Fruit fly (Drosophila melanogaster) whole organism, prepupa: Measurements from ENCODE around the gene CG6961.
A peak's percentile ranks its signal among the peaks of the same experiment; 100 is the strongest.

ENCODE experiments used
- CG10631 ChIP-seq: fragments of 200-800 bp; sonication (Bioruptor generic); optimal IDR thresholded peaks from 2 replicates; lab custom pipeline; 2016; ENCODE audit warnings: missing biosample characterization, missing genetic modification characterization
- CG10669 ChIP-seq: fragments of 200-800 bp; sonication (Bioruptor generic); optimal IDR thresholded peaks from 3 replicates; lab custom pipeline; 2018; ENCODE audit warnings: missing biosample characterization, mild to moderate bottlenecking, missing genetic modification characterization, moderate library complexity
- CG11762 ChIP-seq: fragments of 200-800 bp; sonication (Bioruptor generic); optimal IDR thresholded peaks from 3 replicates; lab custom pipeline; 2016; ENCODE audit warnings: missing biosample characterization, missing genetic modification characterization; ENCODE audit not compliant: insufficient read depth
- CG3032 ChIP-seq: fragments of 200-800 bp; optimal IDR thresholded peaks from 2 replicates; lab custom pipeline; 2019; ENCODE audit warnings: missing biosample characterization, mild to moderate bottlenecking, missing genetic modification characterization, moderate library complexity
- CG31627 ChIP-seq: fragments of 200-800 bp; sonication (Bioruptor generic); optimal IDR thresholded peaks from 3 replicates; lab custom pipeline; 2016; ENCODE audit warnings: missing biosample characterization, missing genetic modification characterization
- CG3919 ChIP-seq: fragments of 200-800 bp; sonication (Bioruptor generic); optimal IDR thresholded peaks from 3 replicates; lab custom pipeline; 2016; ENCODE audit warnings: missing biosample characterization, missing genetic modification characterization
- CG4318 ChIP-seq: fragments of 200-800 bp; sonication (Bioruptor generic); optimal IDR thresholded peaks from 3 replicates; lab custom pipeline; 2017; ENCODE audit warnings: missing biosample characterization, mild to moderate bottlenecking, missing genetic modification characterization
- CG6854 ChIP-seq: fragments of 200-800 bp; sonication (Bioruptor generic); optimal IDR thresholded peaks from 2 replicates; lab custom pipeline; 2017; ENCODE audit warnings: missing biosample characterization, mild to moderate bottlenecking, missing genetic modification characterization
- CG7368 ChIP-seq: fragments of 200-800 bp; sonication (Bioruptor generic); optimal IDR thresholded peaks from 3 replicates; lab custom pipeline; 2016; ENCODE audit warnings: missing biosample characterization, missing genetic modification characterization
- CG9139 ChIP-seq: fragments of 200-800 bp; sonication (Bioruptor generic); optimal IDR thresholded peaks from 3 replicates; lab custom pipeline; 2017; ENCODE audit warnings: missing biosample characterization, mild to moderate bottlenecking, missing genetic modification characterization
- Eip78C ChIP-seq: fragments of 200-800 bp; sonication (Bioruptor generic); peaks from one replicate; lab custom pipeline; 2016; ENCODE audit warnings: missing biosample characterization, missing genetic modification characterization
- Eip93F ChIP-seq: fragments of 200-800 bp; sonication (Bioruptor generic); optimal IDR thresholded peaks from 2 replicates; lab custom pipeline; 2016; ENCODE audit warnings: missing biosample characterization, mild to moderate bottlenecking, missing genetic modification characterization
- Gug ChIP-seq: fragments of 200-800 bp; sonication (Bioruptor generic); IDR thresholded peaks from 2 replicates; pipeline ENCODE4 v1.3.6; 2022; ENCODE audit warnings: missing biosample characterization, missing genetic modification characterization
- Hr39 ChIP-seq: fragments of 200-800 bp; sonication (Bioruptor generic); optimal IDR thresholded peaks from 2 replicates; lab custom pipeline; 2016; ENCODE audit warnings: missing biosample characterization, missing genetic modification characterization
- Lpt ChIP-seq: fragments of 200-800 bp; sonication (Bioruptor generic); optimal IDR thresholded peaks from 3 replicates; lab custom pipeline; 2016; ENCODE audit warnings: missing biosample characterization, missing genetic modification characterization
- Smox ChIP-seq: fragments of 200-800 bp; sonication (Bioruptor generic); optimal IDR thresholded peaks from 3 replicates; lab custom pipeline; 2016; ENCODE audit warnings: missing biosample characterization, missing genetic modification characterization
- Sox102F ChIP-seq: fragments of 200-800 bp; sonication (Bioruptor generic); optimal IDR thresholded peaks from 2 replicates; lab custom pipeline; 2016; ENCODE audit warnings: missing biosample characterization, mild to moderate bottlenecking, missing genetic modification characterization
- Sox15 ChIP-seq: fragments of 200-800 bp; sonication (Bioruptor generic); optimal IDR thresholded peaks from 3 replicates; lab custom pipeline; 2016; ENCODE audit warnings: missing biosample characterization, missing genetic modification characterization
- achi ChIP-seq: fragments of 200-800 bp; sonication (Bioruptor generic); optimal IDR thresholded peaks from 3 replicates; lab custom pipeline; 2016; ENCODE audit warnings: missing biosample characterization, missing genetic modification characterization
- acj6 ChIP-seq: fragments of 200-800 bp; sonication (Bioruptor generic); optimal IDR thresholded peaks from 3 replicates; lab custom pipeline; 2016; ENCODE audit warnings: missing biosample characterization, missing genetic modification characterization
- cyc ChIP-seq: fragments of 200-800 bp; sonication (Bioruptor generic); optimal IDR thresholded peaks from 3 replicates; lab custom pipeline; 2016; ENCODE audit warnings: missing biosample characterization, missing genetic modification characterization
- dsx ChIP-seq: fragments of 200-800 bp; optimal IDR thresholded peaks from 3 replicates; lab custom pipeline; 2019; ENCODE audit warnings: missing biosample characterization, mild to moderate bottlenecking, missing genetic modification characterization, moderate library complexity; ENCODE audit not compliant: poor library complexity, severe bottlenecking
- eg ChIP-seq: fragments of 200-800 bp; sonication (Bioruptor generic); IDR thresholded peaks from 3 replicates; pipeline ENCODE4 v1.3.6; 2022; ENCODE audit warnings: missing biosample characterization, missing genetic modification characterization
- fd59A ChIP-seq: fragments of 200-800 bp; sonication (Bioruptor generic); optimal IDR thresholded peaks from 2 replicates; lab custom pipeline; 2017; ENCODE audit warnings: missing biosample characterization, mild to moderate bottlenecking, missing genetic modification characterization, missing genetic modification reagents
- fkh ChIP-seq: fragments of 200-800 bp; sonication (Bioruptor generic); optimal IDR thresholded peaks from 3 replicates; lab custom pipeline; 2017; ENCODE audit warnings: missing biosample characterization, mild to moderate bottlenecking, missing genetic modification characterization, moderate library complexity
- net ChIP-seq: fragments of 200-800 bp; sonication (Bioruptor generic); optimal IDR thresholded peaks from 3 replicates; lab custom pipeline; 2016; ENCODE audit warnings: missing biosample characterization, missing genetic modification characterization
- pdm3 ChIP-seq: fragments of 200-800 bp; sonication (Bioruptor generic); optimal IDR thresholded peaks from 3 replicates; lab custom pipeline; 2016; ENCODE audit warnings: missing biosample characterization, missing genetic modification characterization
- spab ChIP-seq: fragments of 200-800 bp; sonication (Bioruptor generic); optimal IDR thresholded peaks from 2 replicates; lab custom pipeline; 2017; ENCODE audit warnings: missing biosample characterization, mild to moderate bottlenecking, missing genetic modification characterization, missing genetic modification reagents
- ss ChIP-seq, 2 experiments: fragments of 200-800 bp; sonication (Bioruptor generic); optimal IDR thresholded peaks; 2 replicates in 1 of 2; 3 replicates in 1 of 2; lab custom pipeline; 2017 to 2018; ENCODE audit warnings: mild to moderate bottlenecking in 2 of 2, missing biosample characterization in 2 of 2, missing genetic modification characterization in 2 of 2, moderate library complexity in 1 of 2
- svp ChIP-seq: fragments of 200-800 bp; sonication (Bioruptor generic); peaks from one replicate; lab custom pipeline; 2016; ENCODE audit warnings: missing biosample characterization, missing genetic modification characterization
- vri ChIP-seq: fragments of 200-800 bp; sonication (Bioruptor generic); optimal IDR thresholded peaks from 3 replicates; lab custom pipeline; 2016; ENCODE audit warnings: missing biosample characterization, mild to moderate bottlenecking, missing genetic modification characterization

Gene CG6961

dm6 chrX:18774818-18775343, 13.1 kb downstream of the CG6961 start, which contains the start of gene CG6891 (continued):
- peak; percentile 18 for TF ChIP-seq Sox15 (GFP tag; lab: Kevin White, UChicago)
- peak; percentile 19 for TF ChIP-seq CG3032 (tag; lab: Kevin White, UChicago)
- peak; percentile 38 for TF ChIP-seq CG3919 (GFP tag; lab: Kevin White, UChicago)
- TF ChIP-seq CG10631 (GFP tag; lab: Kevin White, UChicago): no peak
- peak; percentile 37 for TF ChIP-seq cyc (GFP tag; lab: Kevin White, UChicago)
- peak; percentile 68 for TF ChIP-seq Hr39 (GFP tag; lab: Kevin White, UChicago)
- TF ChIP-seq CG4318 (GFP tag; lab: Kevin White, UChicago): peak; percentile 24
- TF ChIP-seq fd59A (GFP tag; lab: Kevin White, UChicago): peak; percentile 43
- no peak for TF ChIP-seq Gug (GFP tag; lab: Robert Waterston, UW)
- peak; percentile 26 for TF ChIP-seq net (GFP tag; lab: Kevin White, UChicago)
- no peak for TF ChIP-seq Eip93F
- TF ChIP-seq Lpt (GFP tag; lab: Kevin White, UChicago): peak; percentile 13
- peak; percentile 58 for TF ChIP-seq CG31627 (GFP tag; lab: Kevin White, UChicago)
- TF ChIP-seq CG10669 (GFP tag; lab: Kevin White, UChicago): peak; percentile 22
- no peak for TF ChIP-seq CG7368 (GFP tag; lab: Kevin White, UChicago)
- peak; percentile 55 for TF ChIP-seq Sox102F (GFP tag; lab: Kevin White, UChicago)

dm6 chrX:18773817-18774216, 14.2 kb downstream of the CG6961 start, which contains the start of gene CCKLR-17D3:
TSS of gene CCKLR-17D3 (minus strand) at chrX:18774027.
- TF ChIP-seq eg (GFP tag; lab: Robert Waterston, UW) (0 out of 3 replicates have a peak, but pooled peaks have one; percentile 21), acj6 (GFP tag; lab: Kevin White, UChicago) (no peak)

dm6 chrX:18771995-18772394, 16.0 kb downstream of the CG6961 start:
- TF ChIP-seq vri (GFP tag; lab: Kevin White, UChicago) (no peak), spab (GFP tag; lab: Kevin White, UChicago) (no peak), CG3032 (tag; lab: Kevin White, UChicago) (no peak), net (GFP tag; lab: Kevin White, UChicago) (no peak), svp (peak; percentile 53), CG10631 (GFP tag; lab: Kevin White, UChicago) (no peak), ss (GFP tag; optimal IDR thresholded peaks at IDR 0.05; lab: Kevin White, UChicago) (peak in 1 of 2 experiments; percentile 17), Eip78C (GFP tag; lab: Kevin White, UChicago) (peak; percentile 45), Sox102F (GFP tag; lab: Kevin White, UChicago) (no peak), pdm3 (GFP tag; lab: Kevin White, UChicago) (no peak), fkh (GFP tag; lab: Kevin White, UChicago) (no peak), achi (GFP tag; lab: Kevin White, UChicago) (no peak), dsx (no peak)
- TF ChIP-seq, all 60 proteins: peak for 3

dm6 chrX:18771356-18771755, 16.7 kb downstream of the CG6961 start:
- TF ChIP-seq CG11762: no peak
- no peak for TF ChIP-seq CG6854 (GFP tag; lab: Kevin White, UChicago)
- TF ChIP-seq CG9139 (GFP tag; lab: Kevin White, UChicago): no peak
- no peak for TF ChIP-seq Smox (GFP tag; lab: Kevin White, UChicago)

dm6 chrX:18748206-18748605, 39.8 kb downstream of the CG6961 start, which contains the start of gene CG12609:
TSS of gene CG12609 (minus strand) at chrX:18748306.
- TF ChIP-seq net (GFP tag; lab: Kevin White, UChicago): no peak
- TF ChIP-seq, all 60 proteins: peak for 0
